Worm (Caenorhabditis elegans) whole organism, L1 larva: ENCODE results near the gene K10D11.4.
A peak's percentile ranks its signal among the peaks of the same experiment; 100 is the strongest.

Experiments used
- C04F5.9 ChIP-seq: sonication (generic microtip); optimal IDR thresholded peaks from 2 replicates; lab custom pipeline; 2016; ENCODE audit warnings: missing genetic modification characterization, missing compliant biosample characterization
- C34B4.2 ChIP-seq: sonication (generic microtip); optimal IDR thresholded peaks from 2 replicates; lab custom pipeline; 2017; ENCODE audit warnings: mild to moderate bottlenecking, missing genetic modification characterization, missing compliant biosample characterization
- F16B12.6 ChIP-seq: fragments of 150-350 bp; optimal IDR thresholded peaks from 2 replicates; lab custom pipeline; 2014; ENCODE audit warnings: missing biosample characterization, missing genetic modification characterization
- Y116A8C.19 ChIP-seq: sonication (generic microtip); optimal IDR thresholded peaks from 2 replicates; lab custom pipeline; 2016; ENCODE audit warnings: missing compliant biosample characterization, missing genetic modification characterization, borderline replicate concordance
- aha-1 ChIP-seq: fragments of 150-350 bp; optimal IDR thresholded peaks from 2 replicates; lab custom pipeline; 2014; ENCODE audit warnings: missing biosample characterization, missing genetic modification characterization
- aly-2 ChIP-seq: fragments of 150-350 bp; optimal IDR thresholded peaks from 2 replicates; lab custom pipeline; 2014; ENCODE audit warnings: missing biosample characterization, missing genetic modification characterization
- ceh-63 ChIP-seq: fragments of 200-800 bp; sonication (Bioruptor generic); optimal IDR thresholded peaks from 2 replicates; lab custom pipeline; 2018; ENCODE audit warnings: mild to moderate bottlenecking, missing genetic modification characterization, missing compliant biosample characterization
- ceh-82 ChIP-seq, 3 experiments: fragments of 150-350 bp in 1 of 3; sonication (generic microtip) in 2 of 3; optimal IDR thresholded peaks; 2 replicates each; lab custom pipeline; 2014 to 2017; ENCODE audit warnings: missing biosample characterization in 3 of 3, missing genetic modification characterization in 3 of 3
- ces-1 ChIP-seq: fragments of 150-350 bp; optimal IDR thresholded peaks from 2 replicates; lab custom pipeline; 2014; ENCODE audit warnings: missing biosample characterization, missing genetic modification reagents, missing genetic modification characterization
- dpl-1 ChIP-seq, 3 experiments: fragments of 150-350 bp in 2 of 3; sonication (generic microtip) in 1 of 3; optimal IDR thresholded peaks; 2 replicates each; lab custom pipeline; 2014 to 2017; ENCODE audit warnings: missing biosample characterization in 3 of 3, missing genetic modification characterization in 3 of 3, missing genetic modification reagents in 3 of 3
- efl-1 ChIP-seq, 4 experiments: fragments of 150-350 bp; optimal IDR thresholded peaks in 3 of 4; peaks in 1 of 4; 1 replicate in 1 of 4; 2 replicates in 3 of 4; lab custom pipeline; 2014; ENCODE audit warnings: missing biosample characterization in 2 of 4, missing genetic modification characterization in 2 of 4, missing genetic modification reagents in 2 of 4
- egl-13 ChIP-seq: sonication (generic microtip); optimal IDR thresholded peaks from 2 replicates; lab custom pipeline; 2016; ENCODE audit warnings: missing genotype, missing genetic modification reagents, missing genetic modification characterization, missing compliant biosample characterization
- egl-27 ChIP-seq, 2 experiments: fragments of 150-350 bp in 1 of 2; sonication (generic microtip); optimal IDR thresholded peaks; 3 replicates each; lab custom pipeline; 2017 to 2018; ENCODE audit warnings: missing biosample characterization in 2 of 2, missing genetic modification characterization in 2 of 2, missing genetic modification reagents in 2 of 2
- elt-3 ChIP-seq, 6 experiments: fragments of 150-350 bp in 1 of 6; sonication (generic microtip); optimal IDR thresholded peaks; 2 replicates each; lab custom pipeline; 2017 to 2018; ENCODE audit warnings: missing biosample characterization in 6 of 6, missing genetic modification characterization in 6 of 6, inconsistent platforms in 1 of 6
- fkh-4 ChIP-seq: sonication (generic microtip); optimal IDR thresholded peaks from 2 replicates; lab custom pipeline; 2016; ENCODE audit warnings: missing compliant biosample characterization, missing genetic modification characterization, borderline replicate concordance
- fos-1 ChIP-seq: fragments of 150-350 bp; optimal IDR thresholded peaks from 2 replicates; lab custom pipeline; 2014; ENCODE audit warnings: missing biosample characterization, missing genetic modification characterization
- hlh-17 ChIP-seq: fragments of 200-800 bp; sonication (Bioruptor generic); optimal IDR thresholded peaks from 2 replicates; lab custom pipeline; 2018; ENCODE audit warnings: missing genetic modification characterization, mild to moderate bottlenecking, missing compliant biosample characterization, moderate library complexity, borderline replicate concordance
- irx-1 ChIP-seq: sonication (generic microtip); optimal IDR thresholded peaks from 2 replicates; lab custom pipeline; 2016; ENCODE audit warnings: missing genetic modification characterization, missing compliant biosample characterization
- isw-1 ChIP-seq: fragments of 200-800 bp; sonication (Bioruptor generic); IDR thresholded peaks from 2 replicates; pipeline ENCODE4 v1.3.6; 2022; ENCODE audit warnings: missing genetic modification characterization, missing compliant biosample characterization
- lin-13 ChIP-seq: fragments of 150-350 bp; optimal IDR thresholded peaks from 2 replicates; lab custom pipeline; 2014; ENCODE audit warnings: missing biosample characterization, missing genetic modification reagents, missing genetic modification characterization
- lin-14 ChIP-seq: fragments of 200-800 bp; sonication (Bioruptor generic); optimal IDR thresholded peaks from 2 replicates; lab custom pipeline; 2018; ENCODE audit warnings: mild to moderate bottlenecking, missing genetic modification characterization, moderate library complexity, missing compliant biosample characterization
- lin-39 ChIP-seq: fragments of 150-350 bp; optimal IDR thresholded peaks from 2 replicates; lab custom pipeline; 2014; ENCODE audit warnings: missing biosample characterization, missing genetic modification reagents, missing genetic modification characterization
- mab-9 ChIP-seq: fragments of 200-800 bp; sonication (Bioruptor generic); IDR thresholded peaks from 2 replicates; pipeline ENCODE4 v1.3.6; 2022; ENCODE audit warnings: missing genetic modification reagents, missing genetic modification characterization, missing compliant biosample characterization
- mef-2 ChIP-seq: fragments of 150-350 bp; optimal IDR thresholded peaks from 2 replicates; lab custom pipeline; 2014; ENCODE audit warnings: missing biosample characterization, missing genetic modification characterization
- nhr-237 ChIP-seq: fragments of 150-350 bp; optimal IDR thresholded peaks from 2 replicates; lab custom pipeline; 2014; ENCODE audit warnings: missing biosample characterization, missing genetic modification characterization
- nhr-28 ChIP-seq: fragments of 150-350 bp; optimal IDR thresholded peaks from 2 replicates; lab custom pipeline; 2014; ENCODE audit warnings: missing biosample characterization, missing genetic modification characterization
- nhr-47 ChIP-seq: sonication (generic microtip); optimal IDR thresholded peaks from 2 replicates; lab custom pipeline; 2016; ENCODE audit warnings: mild to moderate bottlenecking, missing genetic modification characterization, moderate library complexity, missing compliant biosample characterization
- nhr-71 ChIP-seq: sonication (generic microtip); optimal IDR thresholded peaks from 2 replicates; lab custom pipeline; 2016; ENCODE audit warnings: mild to moderate bottlenecking, missing genetic modification characterization, moderate library complexity, missing compliant biosample characterization
- nhr-76 ChIP-seq: sonication (generic microtip); optimal IDR thresholded peaks from 2 replicates; lab custom pipeline; 2017; ENCODE audit warnings: missing biosample characterization, missing genetic modification characterization
- nhr-77 ChIP-seq: fragments of 150-350 bp; optimal IDR thresholded peaks from 2 replicates; lab custom pipeline; 2014; ENCODE audit warnings: missing biosample characterization, missing genetic modification characterization
- nhr-85 ChIP-seq: sonication (generic microtip); peaks from one replicate; lab custom pipeline; 2016; ENCODE audit warnings: missing genetic modification characterization, inconsistent platforms, missing compliant biosample characterization
- rnt-1 ChIP-seq: sonication (generic microtip); optimal IDR thresholded peaks from 2 replicates; lab custom pipeline; 2016; ENCODE audit warnings: mild to moderate bottlenecking, missing genetic modification characterization, moderate library complexity, missing compliant biosample characterization
- snpc-4 ChIP-seq: fragments of 150-350 bp; optimal IDR thresholded peaks from 2 replicates; lab custom pipeline; 2014; ENCODE audit warnings: missing biosample characterization, missing genetic modification characterization
- snu-23 ChIP-seq: sonication (generic microtip); optimal IDR thresholded peaks from 2 replicates; lab custom pipeline; 2016; ENCODE audit warnings: missing genetic modification characterization, missing compliant biosample characterization
- tlp-1 ChIP-seq: fragments of 150-350 bp; optimal IDR thresholded peaks from 2 replicates; lab custom pipeline; 2014; ENCODE audit warnings: missing biosample characterization, missing genetic modification characterization
- xbp-1 ChIP-seq: sonication (generic microtip); optimal IDR thresholded peaks from 2 replicates; lab custom pipeline; 2016; ENCODE audit warnings: missing genetic modification characterization, missing compliant biosample characterization
- zip-4 ChIP-seq: fragments of 200-800 bp; sonication (Bioruptor generic); optimal IDR thresholded peaks from 2 replicates; lab custom pipeline; 2018; ENCODE audit warnings: mild to moderate bottlenecking, missing genetic modification characterization, moderate library complexity, missing compliant biosample characterization

The K10D11.4 gene

DNA sequence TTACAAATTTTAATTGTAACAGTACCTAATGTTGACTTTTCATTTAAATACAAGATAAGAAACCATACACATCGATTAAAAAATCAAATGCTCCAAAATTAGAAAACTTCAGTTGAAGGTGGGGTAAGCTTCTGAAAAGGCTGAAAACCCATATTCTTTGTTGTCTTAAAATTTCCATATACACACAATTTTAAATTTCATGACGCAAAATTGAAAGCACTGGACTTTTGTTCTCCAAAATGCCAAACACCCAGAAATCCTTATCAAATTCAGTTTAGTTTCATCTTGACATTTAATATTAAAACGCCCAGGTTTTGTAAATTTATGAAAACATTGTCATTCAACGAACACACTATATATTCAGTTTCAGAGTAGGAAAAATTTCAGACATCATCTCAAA is 34.1 kb downstream of the K10D11.4 start, which contains the start of gene F55G11.7:
Gene F55G11.7 (plus strand): TSS at position 301 of the 400 bp plus-strand sequence.
- TF ChIP-seq Y116A8C.19 (tag; lab: Kevin White, UChicago) (no peak), rnt-1 (tag; lab: Kevin White, UChicago) (no peak), efl-1 (optimal IDR thresholded peaks at IDR 0.05; lab: Kevin White, UChicago) (no peak), efl-1 (GFP tag; optimal IDR thresholded peaks at IDR 0.05 in 1 of 2; lab: Kevin White, UChicago) (peak in 1 of 2 experiments; percentile 56), ces-1 (no peak), nhr-28 (no peak), snpc-4 (tag; lab: Kevin White, UChicago) (no peak)
- TF ChIP-seq, all 84 proteins: peak for 1

- TF ChIP-seq egl-27 (tag; optimal IDR thresholded peaks at IDR 0.05; lab: Kevin White, UChicago) (no peak), mef-2 (tag; lab: Kevin White, UChicago) (no peak), dpl-1 (GFP tag; optimal IDR thresholded peaks at IDR 0.05; lab: Kevin White, UChicago) (no peak), ceh-82 (tag; optimal IDR thresholded peaks at IDR 0.05; lab: Kevin White, UChicago) (no peak), nhr-76 (tag; lab: Kevin White, UChicago) (no peak), lin-14 (GFP tag; lab: Kevin White, UChicago) (no peak), nhr-237 (tag; lab: Kevin White, UChicago) (no peak), nhr-77 (tag; lab: Kevin White, UChicago) (no peak), egl-13 (no peak), hlh-17 (GFP tag; lab: Kevin White, UChicago) (no peak), aha-1 (tag; lab: Kevin White, UChicago) (no peak), nhr-85 (no peak), mab-9 (no peak), ceh-63 (GFP tag; lab: Kevin White, UChicago) (no peak)
Observed at ce11 chrIV:12957730-12958129, 36.5 kb downstream of the K10D11.4 start, which contains the start of gene F55G11.6. TSS of gene F55G11.6 (plus strand) at chrIV:12958030.

DNA sequence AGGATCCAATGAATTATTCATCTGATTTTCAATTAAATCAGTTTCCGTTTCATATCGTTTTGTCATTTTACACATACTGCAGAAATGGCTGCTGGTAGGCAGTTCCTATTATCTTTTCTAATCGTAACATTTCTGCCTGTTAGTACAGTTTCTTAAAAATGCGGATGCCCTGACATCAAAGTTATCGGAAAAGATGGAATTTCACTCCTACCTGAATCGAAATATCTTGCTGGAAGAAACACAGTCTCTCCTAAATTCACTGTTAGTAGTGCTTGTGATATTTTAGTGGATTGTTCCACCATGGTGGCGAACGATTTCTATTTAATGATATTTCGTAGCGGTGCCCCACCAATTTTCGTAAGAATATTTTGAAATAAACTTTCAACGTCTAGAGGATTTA is 45.8 kb downstream of the K10D11.4 start, which contains the start of gene F55G11.10:
Gene F55G11.10 (plus strand): TSS at position 301 of the 400 bp plus-strand sequence.
- TF ChIP-seq tlp-1 (tag; lab: Kevin White, UChicago) (no peak), elt-3 (tag; optimal IDR thresholded peaks at IDR 0.05; lab: Kevin White, UChicago) (no peak), aly-2 (tag; lab: Kevin White, UChicago) (no peak), lin-39 (tag; lab: Kevin White, UChicago) (no peak), xbp-1 (tag; lab: Kevin White, UChicago) (no peak)
- TF ChIP-seq, all 84 proteins: peak for 0

DNA sequence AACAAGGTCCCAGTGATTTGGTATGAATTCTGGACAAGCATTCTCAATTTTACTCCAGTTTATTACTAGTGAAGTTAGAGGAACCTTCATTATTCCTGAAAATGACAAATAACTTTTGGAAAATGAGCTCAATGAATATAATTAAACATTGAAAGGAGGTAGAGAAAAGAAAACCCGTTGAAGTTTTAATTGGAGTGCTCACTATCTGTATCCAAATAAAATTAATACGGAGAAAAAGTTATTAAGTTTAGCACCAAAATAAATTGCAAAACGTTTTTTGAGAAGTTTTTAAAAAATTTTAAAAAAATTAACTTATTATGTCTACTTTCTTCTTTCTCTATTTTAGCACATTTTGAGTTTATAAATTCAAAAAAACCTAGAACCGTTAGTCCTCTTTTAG is 47.8 kb downstream of the K10D11.4 start, which contains the start of gene F55G11.1:
Gene F55G11.1 (minus strand): TSS at position 101 of the 400 bp plus-strand sequence.
- no peak for TF ChIP-seq lin-13 (GFP tag; lab: Kevin White, UChicago)
- no peak for TF ChIP-seq nhr-47 (tag; lab: Kevin White, UChicago)
- no peak for TF ChIP-seq fos-1
- no peak for TF ChIP-seq zip-4 (GFP tag; lab: Kevin White, UChicago)
- TF ChIP-seq nhr-237 (tag; lab: Kevin White, UChicago), result no peak
- TF ChIP-seq isw-1 (GFP tag; lab: Robert Waterston, UW), result no peak
- TF ChIP-seq nhr-71, result no peak
- no peak for TF ChIP-seq fkh-4 (tag; lab: Kevin White, UChicago)
- no peak for TF ChIP-seq hlh-17 (GFP tag; lab: Kevin White, UChicago)
- no peak for TF ChIP-seq C34B4.2 (tag; lab: Kevin White, UChicago)
- TF ChIP-seq irx-1 (tag; lab: Kevin White, UChicago), result no peak
- TF ChIP-seq snu-23 (GFP tag; lab: Kevin White, UChicago), result no peak
- TF ChIP-seq C04F5.9 (tag; lab: Kevin White, UChicago), result no peak
- TF ChIP-seq F16B12.6 (tag; lab: Kevin White, UChicago), result no peak
